Fruit fly (Drosophila melanogaster): ENCODE data around the gene CG31674.
A peak's percentile ranks its signal among the peaks of the same experiment; 100 is the strongest.

Gene CG31674

dm6 chr2L:20811039-20811652 lies 19.9 kb upstream of the CG31674 start:
- 0 out of 2 replicates have a peak, but pooled peaks have one; percentile 16 for TF ChIP-seq CG9215 (GFP tag; IDR thresholded peaks at IDR 0.05)
- peak; percentile 55 for TF ChIP-seq CG13424 (tag; optimal IDR thresholded peaks at IDR 0.05)
- TF ChIP-seq CG13287 (GFP tag; IDR thresholded peaks at IDR 0.05; ENCODE audit: partially characterized antibody) = no peak
- no peak for TF ChIP-seq CG17328 (GFP tag; IDR thresholded peaks at IDR 0.05)
- TF ChIP-seq CG5180 (GFP tag; optimal IDR thresholded peaks at IDR 0.05) = peak; percentile 28
- no peak for TF ChIP-seq CG2116 (GFP tag; optimal IDR thresholded peaks at IDR 0.05)
- 0 out of 3 replicates have a peak, but pooled peaks have one; percentile 20 for TF ChIP-seq Aef1 (GFP tag; IDR thresholded peaks at IDR 0.05)
- no peak for TF ChIP-seq ham (GFP tag; IDR thresholded peaks at IDR 0.05)
- TF ChIP-seq lilli (GFP tag; optimal IDR thresholded peaks at IDR 0.05) = peak; percentile 15
- TF ChIP-seq CG4360 (GFP tag; IDR thresholded peaks at IDR 0.05) = no peak
- TF ChIP-seq nom (GFP tag; optimal IDR thresholded peaks at IDR 0.05) = no peak
- no peak for TF ChIP-seq CG17186 (GFP tag; optimal IDR thresholded peaks at IDR 0.05)
- peak; percentile 64; the same call in 1 of the 3 replicates for TF ChIP-seq CG17361 (GFP tag; IDR thresholded peaks at IDR 0.05)
- TF ChIP-seq Sry-δ (GFP tag; optimal IDR thresholded peaks at IDR 0.05) = no peak
- TF ChIP-seq Fer1 (GFP tag; optimal IDR thresholded peaks at IDR 0.05) = peak; percentile 61
- no peak for TF ChIP-seq MBD-R2 (GFP tag; IDR thresholded peaks at IDR 0.05)
- no peak for TF ChIP-seq Doc2 (GFP tag; IDR thresholded peaks at IDR 0.05)
- no peak for TF ChIP-seq cg (GFP tag; optimal IDR thresholded peaks at IDR 0.05)
- TF ChIP-seq inv (GFP tag; IDR thresholded peaks at IDR 0.05; ENCODE audit: partially characterized antibody) = no peak
- no peak for TF ChIP-seq CG10565 (GFP tag; optimal IDR thresholded peaks at IDR 0.05)
- TF ChIP-seq bowl (GFP tag; IDR thresholded peaks at IDR 0.05) = no peak
- TF ChIP-seq CG4707 (GFP tag; optimal IDR thresholded peaks at IDR 0.05) = no peak
- TF ChIP-seq Hr51 (GFP tag; optimal IDR thresholded peaks at IDR 0.05) = peak in 1 of 2 experiments; percentile 80
- peak; percentile 39; the same call in 1 of the 3 replicates for TF ChIP-seq CG7357 (GFP tag; IDR thresholded peaks at IDR 0.05)
- TF ChIP-seq CG9797 (GFP tag; optimal IDR thresholded peaks at IDR 0.05) = no peak
- no peak for TF ChIP-seq CG17802 (tag; optimal IDR thresholded peaks at IDR 0.05)
- TF ChIP-seq PHDP (tag; optimal IDR thresholded peaks at IDR 0.05) = peak; percentile 44
- no peak for TF ChIP-seq Dbx (GFP tag; IDR thresholded peaks at IDR 0.05)
- no peak for TF ChIP-seq NK7.1 (GFP tag; optimal IDR thresholded peaks at IDR 0.05)
- no peak for TF ChIP-seq chn (GFP tag; optimal IDR thresholded peaks at IDR 0.05)
- TF ChIP-seq gcm (GFP tag; optimal IDR thresholded peaks at IDR 0.05) = peak; percentile 22
- no peak for TF ChIP-seq CG10462 (GFP tag; optimal IDR thresholded peaks at IDR 0.05)
- peak; percentile 68 for TF ChIP-seq D19A (tag; optimal IDR thresholded peaks at IDR 0.05)
- no peak for TF ChIP-seq NC2α (GFP tag; optimal IDR thresholded peaks at IDR 0.05)
- TF ChIP-seq fd96Cb (tag; optimal IDR thresholded peaks at IDR 0.05) = peak; percentile 39
- TF ChIP-seq slbo (GFP tag; IDR thresholded peaks at IDR 0.05) = no peak
- no peak for TF ChIP-seq CG10959 (GFP tag; IDR thresholded peaks at IDR 0.05)
- no peak for TF ChIP-seq CG9609 (GFP tag; optimal IDR thresholded peaks at IDR 0.05)
- peak; percentile 51 for TF ChIP-seq Rfx (GFP tag; IDR thresholded peaks at IDR 0.05)
- TF ChIP-seq pho (GFP tag; optimal IDR thresholded peaks at IDR 0.05) = no peak
- TF ChIP-seq repo (GFP tag; optimal IDR thresholded peaks at IDR 0.05) = no peak
- TF ChIP-seq CG8281 (tag; optimal IDR thresholded peaks at IDR 0.05) = no peak
- no peak for TF ChIP-seq CG6272 (GFP tag; IDR thresholded peaks at IDR 0.05)
- TF ChIP-seq CG15073 (GFP tag; optimal IDR thresholded peaks at IDR 0.05) = no peak
- TF ChIP-seq caup (GFP tag; optimal IDR thresholded peaks at IDR 0.05; ENCODE audit: severe bottlenecking) = no peak
- peak; percentile 9 for TF ChIP-seq bcd (GFP tag; optimal IDR thresholded peaks at IDR 0.05)
- TF ChIP-seq CG12659 (GFP tag; optimal IDR thresholded peaks at IDR 0.05) = peak; percentile 42
- 0 out of 2 replicates have a peak, but pooled peaks have one; percentile 16 for TF ChIP-seq wor (GFP tag; IDR thresholded peaks at IDR 0.05)
- TF ChIP-seq vfl (GFP tag; optimal IDR thresholded peaks at IDR 0.05) = no peak
- peak; percentile 68 for TF ChIP-seq Blimp-1 (GFP tag; optimal IDR thresholded peaks at IDR 0.05)

Measured in whole organism, embryonic.